Fruit fly (Drosophila melanogaster) whole organism, embryonic: ENCODE measurements around the gene CG32298.

Experiments
- CG33213 ChIP-seq: fragments of 200-800 bp; sonication (Bioruptor generic); optimal IDR thresholded peaks from 3 replicates; lab custom pipeline; 2016; ENCODE audit warnings: missing biosample characterization, missing genetic modification characterization
- CG3847 ChIP-seq: fragments of 200-800 bp; sonication (Bioruptor generic); IDR thresholded peaks from 2 replicates; pipeline ENCODE4 v1.3.6; 2022; ENCODE audit warnings: missing biosample characterization, missing genetic modification characterization
- Dref ChIP-seq: fragments of 200-800 bp; sonication (Bioruptor generic); IDR thresholded peaks from 2 replicates; pipeline ENCODE4 v1.3.6; 2022; ENCODE audit warnings: missing biosample characterization, missing genetic modification characterization
- H2.0 ChIP-seq: fragments of 200-800 bp; sonication (Bioruptor generic); IDR thresholded peaks from 2 replicates; pipeline ENCODE4 v1.3.6; 2022; ENCODE audit warnings: missing biosample characterization, missing genetic modification characterization
- MTF-1 ChIP-seq: fragments of 200-800 bp; sonication (Bioruptor generic); optimal IDR thresholded peaks from 2 replicates; lab custom pipeline; 2018; ENCODE audit warnings: missing biosample characterization, mild to moderate bottlenecking, missing genetic modification characterization, borderline replicate concordance
- amos ChIP-seq: fragments of 200-800 bp; sonication (Bioruptor generic); IDR thresholded peaks from 2 replicates; pipeline ENCODE4 v1.3.6; 2022; ENCODE audit warnings: missing biosample characterization, missing genetic modification characterization; ENCODE audit not compliant: partially characterized antibody
- br ChIP-seq: fragments of >200 bp; optimal IDR thresholded peaks from 2 replicates; lab custom pipeline; 2017
- cato ChIP-seq: fragments of 200-800 bp; sonication (Bioruptor generic); optimal IDR thresholded peaks from 2 replicates; lab custom pipeline; 2016; ENCODE audit warnings: missing biosample characterization, missing genetic modification characterization, borderline replicate concordance
- caup ChIP-seq: fragments of 200-800 bp; sonication (Bioruptor generic); optimal IDR thresholded peaks from 3 replicates; lab custom pipeline; 2017; ENCODE audit warnings: missing biosample characterization, mild to moderate bottlenecking, missing genetic modification characterization, moderate library complexity; ENCODE audit not compliant: severe bottlenecking
- ftz-f1 ChIP-seq: fragments of 200-800 bp; sonication (Bioruptor generic); optimal IDR thresholded peaks from 2 replicates; lab custom pipeline; 2016; ENCODE audit warnings: missing biosample characterization, missing genetic modification characterization
- mirr ChIP-seq: fragments of 200-800 bp; sonication (Bioruptor generic); optimal IDR thresholded peaks from 3 replicates; lab custom pipeline; 2018; ENCODE audit warnings: missing biosample characterization, mild to moderate bottlenecking, missing genetic modification characterization
- tgo ChIP-seq: fragments of 200-800 bp; sonication (Bioruptor generic); IDR thresholded peaks from 3 replicates; pipeline ENCODE4 v1.3.6; 2022; ENCODE audit warnings: missing biosample characterization, missing genetic modification characterization
- ttk ChIP-seq: fragments of 200-800 bp; sonication (Bioruptor generic); IDR thresholded peaks from 2 replicates; pipeline ENCODE4 v2.1.2; 2022; ENCODE audit warnings: missing biosample characterization, missing genetic modification characterization
- vvl ChIP-seq: fragments of 200-800 bp; sonication (Bioruptor generic); IDR thresholded peaks from 2 replicates; pipeline ENCODE4 v1.3.6; 2022; ENCODE audit warnings: missing biosample characterization, missing genetic modification characterization

dm6 chr3L:2433358-2433757, 42.6 kb upstream of the CG32298 start:
- TF ChIP-seq CG33213 (GFP tag; lab: Kevin White, UChicago) (no peak), MTF-1 (GFP tag; lab: Kevin White, UChicago) (no peak), cato (no peak), tgo (GFP tag; lab: Robert Waterston, UW) (no peak), ftz-f1 (GFP tag; lab: Kevin White, UChicago) (no peak), H2.0 (GFP tag; lab: Robert Waterston, UW) (no peak), mirr (GFP tag; lab: Kevin White, UChicago) (no peak), ttk (no peak), br (lab: Kevin White, UChicago) (no peak), Dref (GFP tag; lab: Robert Waterston, UW) (no peak), CG3847 (GFP tag; lab: Robert Waterston, UW) (no peak), amos (GFP tag; lab: Robert Waterston, UW) (no peak), caup (GFP tag; lab: Kevin White, UChicago) (peak; percentile 6), vvl (no peak)
